Worm (Caenorhabditis elegans) whole organism, L4 larva: ENCODE measurements around the gene ceh-27.

Experiments used
- ama-1 ChIP-seq: fragments of 150-350 bp; optimal IDR thresholded peaks from 2 replicates; lab custom pipeline; 2014; ENCODE audit warnings: inconsistent platforms, mixed read lengths
- ceh-44 ChIP-seq: fragments of 200-800 bp; sonication (Bioruptor generic); IDR thresholded peaks from 2 replicates; pipeline ENCODE4 v1.3.6; 2022; ENCODE audit warnings: missing genetic modification reagents, missing genetic modification characterization, missing compliant biosample characterization
- ceh-82 ChIP-seq: sonication (generic microtip); optimal IDR thresholded peaks from 2 replicates; lab custom pipeline; 2017; ENCODE audit warnings: missing biosample characterization, missing genetic modification characterization
- hmg-1.1 ChIP-seq: fragments of 200-800 bp; sonication (Bioruptor generic); IDR thresholded peaks from 2 replicates; pipeline ENCODE4 v1.3.6; 2022; ENCODE audit warnings: missing genetic modification reagents, missing genetic modification characterization, missing compliant biosample characterization
- nhr-28 ChIP-seq: fragments of 150-350 bp; optimal IDR thresholded peaks from 2 replicates; lab custom pipeline; 2014; ENCODE audit warnings: missing biosample characterization, missing genetic modification characterization
- nhr-76 ChIP-seq: fragments of 150-350 bp; optimal IDR thresholded peaks from 2 replicates; lab custom pipeline; 2014; ENCODE audit warnings: missing biosample characterization, missing genetic modification characterization
- snpc-4 ChIP-seq: fragments of 150-350 bp; optimal IDR thresholded peaks from 2 replicates; lab custom pipeline; 2014; ENCODE audit warnings: missing biosample characterization, missing genetic modification characterization
- spr-3 ChIP-seq: fragments of 200-800 bp; sonication (Bioruptor generic); optimal IDR thresholded peaks from 2 replicates; lab custom pipeline; 2018; ENCODE audit warnings: mild to moderate bottlenecking, missing genetic modification characterization, missing compliant biosample characterization
- unc-130 ChIP-seq: sonication (generic microtip); optimal IDR thresholded peaks from 2 replicates; lab custom pipeline; 2016; ENCODE audit warnings: missing genetic modification reagents, missing genetic modification characterization, missing compliant biosample characterization
- zag-1 ChIP-seq: fragments of 150-350 bp; optimal IDR thresholded peaks from 2 replicates; lab custom pipeline; 2014; ENCODE audit warnings: missing biosample characterization, missing genetic modification characterization

DNA sequence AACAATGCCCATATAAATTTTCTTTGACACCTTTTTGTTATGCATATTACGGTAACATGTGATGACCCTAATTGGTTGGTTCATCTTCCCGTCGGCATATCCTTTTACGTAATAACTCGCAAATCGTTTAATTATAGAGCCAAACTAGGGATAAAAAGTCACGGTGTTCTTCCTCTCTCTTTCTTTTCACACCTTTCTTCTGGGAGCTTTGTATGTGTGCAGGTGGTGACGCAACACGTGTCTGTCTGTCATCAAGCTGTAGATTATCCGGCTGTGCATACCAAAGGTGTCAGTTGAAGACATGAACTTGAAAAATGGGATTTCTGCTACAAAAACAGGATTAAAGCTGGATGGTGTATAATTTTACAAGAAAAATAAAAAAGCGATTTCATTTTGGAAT is 4.3 kb downstream of the ceh-27 start:
- TF ChIP-seq hmg-1.1 (GFP tag; lab: Robert Waterston, UW) (no peak), ceh-44 (GFP tag; lab: Robert Waterston, UW) (no peak), zag-1 (tag; lab: Kevin White, UChicago) (no peak), spr-3 (GFP tag; lab: Kevin White, UChicago) (no peak), snpc-4 (tag; lab: Kevin White, UChicago) (no peak), nhr-28 (tag; lab: Kevin White, UChicago) (no peak), unc-130 (GFP tag; lab: Kevin White, UChicago) (no peak), ceh-82 (tag; lab: Kevin White, UChicago) (no peak), ama-1 (lab: Kevin White, UChicago) (no peak), nhr-76 (no peak)
